Worm (Caenorhabditis elegans) whole organism, midembryonic: ENCODE data around the gene ger-1.

ENCODE experiments used
- T22C8.4 ChIP-seq: fragments of 200-800 bp; sonication (Bioruptor generic); IDR thresholded peaks from 2 replicates; pipeline ENCODE4 v1.3.6; 2022; ENCODE audit warnings: missing genetic modification characterization, missing compliant biosample characterization
- cog-1 ChIP-seq: sonication (generic microtip); optimal IDR thresholded peaks from 2 replicates; lab custom pipeline; 2016; ENCODE audit warnings: missing genetic modification characterization, missing compliant biosample characterization
- flt-1 ChIP-seq: fragments of 200-800 bp; sonication (Bioruptor generic); IDR thresholded peaks from 2 replicates; pipeline ENCODE4 v1.3.6; 2022; ENCODE audit warnings: missing genetic modification characterization, missing compliant biosample characterization
- med-1 ChIP-seq: sonication (generic microtip); optimal IDR thresholded peaks from 2 replicates; lab custom pipeline; 2017; ENCODE audit warnings: missing genetic modification characterization, mild to moderate bottlenecking, missing compliant biosample characterization, antibody characterized with exemption, missing genetic modification reagents; ENCODE audit not compliant: insufficient read depth
- ref-1 ChIP-seq: fragments of 200-800 bp; sonication (Bioruptor generic); conservative IDR thresholded peaks from 2 replicates; pipeline ENCODE4 v1.3.6; 2022; ENCODE audit warnings: missing genetic modification reagents, missing genetic modification characterization, missing compliant biosample characterization
- ztf-23 ChIP-seq: fragments of 200-800 bp; sonication (Bioruptor generic); IDR thresholded peaks from 2 replicates; pipeline ENCODE4 v1.3.6; 2022; ENCODE audit warnings: missing genetic modification reagents, missing genetic modification characterization, missing compliant biosample characterization

DNA sequence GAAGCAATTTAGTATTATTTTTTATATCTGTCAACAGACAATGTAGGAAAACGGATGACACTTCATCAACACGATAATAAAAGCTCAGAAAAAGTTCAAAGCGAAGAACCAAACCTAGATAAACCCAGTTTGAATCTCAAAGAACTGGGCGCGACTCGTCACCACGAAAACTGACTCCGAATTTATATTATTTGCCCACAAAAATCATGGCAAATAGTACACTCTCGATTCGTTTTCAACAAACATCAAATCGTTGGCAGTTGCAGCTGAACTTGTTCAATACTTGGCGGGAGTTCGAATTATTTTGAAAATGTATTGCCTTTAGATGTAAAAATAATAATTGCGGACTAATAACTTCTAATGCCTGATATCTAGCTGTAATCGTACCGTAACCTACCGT is 15.8 kb upstream of the ger-1 start:
- no peak for TF ChIP-seq flt-1
- no peak for TF ChIP-seq T22C8.4 (GFP tag; lab: Robert Waterston, UW)
- no peak for TF ChIP-seq cog-1 (tag; lab: Kevin White, UChicago)
- no peak for TF ChIP-seq ref-1
- TF ChIP-seq med-1 (GFP tag; lab: Kevin White, UChicago) = no peak
- no peak for TF ChIP-seq ztf-23 (GFP tag; lab: Robert Waterston, UW)
